Fruit fly (Drosophila melanogaster) whole organism, adult: ENCODE results near the gene CG12219.

Experiments
- CG11617 ChIP-seq: fragments of 200-800 bp; sonication (Bioruptor generic); optimal IDR thresholded peaks from 2 replicates; lab custom pipeline; 2017; ENCODE audit warnings: mild to moderate bottlenecking, missing biosample characterization, missing genetic modification reagents, missing genetic modification characterization
- CG12768 ChIP-seq: fragments of 200-800 bp; sonication (Bioruptor generic); optimal IDR thresholded peaks from 2 replicates; lab custom pipeline; 2017; ENCODE audit warnings: missing biosample characterization, missing genetic modification characterization, mild to moderate bottlenecking, moderate library complexity, missing genetic modification reagents
- CG14711 ChIP-seq: fragments of 200-800 bp; sonication (Bioruptor generic); optimal IDR thresholded peaks from 2 replicates; lab custom pipeline; 2018; ENCODE audit warnings: missing biosample characterization, mild to moderate bottlenecking, missing genetic modification characterization, moderate library complexity
- CG1620 ChIP-seq: fragments of 200-800 bp; sonication (Bioruptor generic); optimal IDR thresholded peaks from 2 replicates; lab custom pipeline; 2016; ENCODE audit warnings: missing biosample characterization, missing genetic modification characterization
- CG33017 ChIP-seq: fragments of 200-800 bp; sonication (Bioruptor generic); optimal IDR thresholded peaks from 2 replicates; lab custom pipeline; 2018; ENCODE audit warnings: missing biosample characterization, mild to moderate bottlenecking, missing genetic modification characterization, moderate library complexity
- CG5204 ChIP-seq: fragments of 200-800 bp; sonication (Bioruptor generic); optimal IDR thresholded peaks from 2 replicates; lab custom pipeline; 2016; ENCODE audit warnings: missing biosample characterization, missing genetic modification characterization
- CG7045 ChIP-seq: fragments of 200-800 bp; sonication (Bioruptor generic); optimal IDR thresholded peaks from 2 replicates; lab custom pipeline; 2017; ENCODE audit warnings: missing biosample characterization, mild to moderate bottlenecking, missing genetic modification characterization
- CG7101 ChIP-seq: fragments of 200-800 bp; sonication (Bioruptor generic); optimal IDR thresholded peaks from 2 replicates; lab custom pipeline; 2018; ENCODE audit warnings: missing biosample characterization, mild to moderate bottlenecking, missing genetic modification characterization, moderate library complexity
- Clk ChIP-seq: fragments of 200-800 bp; sonication (Bioruptor generic); optimal IDR thresholded peaks from 2 replicates; lab custom pipeline; 2017; ENCODE audit warnings: missing biosample characterization, missing genetic modification characterization
- Crg-1 ChIP-seq: fragments of 200-800 bp; sonication (Bioruptor generic); optimal IDR thresholded peaks from 2 replicates; lab custom pipeline; 2016; ENCODE audit warnings: missing biosample characterization, missing genetic modification characterization
- Hr96 ChIP-seq: fragments of 200-800 bp; sonication (Bioruptor generic); optimal IDR thresholded peaks from 2 replicates; lab custom pipeline; 2016; ENCODE audit warnings: missing biosample characterization, missing genetic modification characterization
- Mnt ChIP-seq: fragments of 200-800 bp; sonication (Bioruptor generic); optimal IDR thresholded peaks from 2 replicates; lab custom pipeline; 2016; ENCODE audit warnings: missing biosample characterization, mild to moderate bottlenecking, missing genetic modification characterization
- bab1 ChIP-seq: fragments of 200-800 bp; sonication (Bioruptor generic); optimal IDR thresholded peaks from 3 replicates; lab custom pipeline; 2019; ENCODE audit warnings: missing biosample characterization, mild to moderate bottlenecking, missing genetic modification characterization, moderate library complexity
- cic ChIP-seq: fragments of 200-800 bp; sonication (Bioruptor generic); optimal IDR thresholded peaks from 2 replicates; lab custom pipeline; 2017; ENCODE audit warnings: missing biosample characterization, mild to moderate bottlenecking, missing genetic modification characterization, moderate library complexity
- cnc ChIP-seq, 2 experiments: fragments of >200 bp; optimal IDR thresholded peaks; 2 replicates each; lab custom pipeline; 2017
- kay ChIP-seq: fragments of 200-800 bp; sonication (Bioruptor generic); peaks from one replicate; lab custom pipeline; 2016; ENCODE audit warnings: missing biosample characterization, missing genetic modification characterization, borderline replicate concordance
- ovo ChIP-seq: fragments of 200-800 bp; sonication (Bioruptor generic); optimal IDR thresholded peaks from 2 replicates; lab custom pipeline; 2016; ENCODE audit warnings: missing biosample characterization, missing genetic modification characterization
- pad ChIP-seq: fragments of 200-800 bp; sonication (Bioruptor generic); optimal IDR thresholded peaks from 3 replicates; lab custom pipeline; 2017; ENCODE audit warnings: missing biosample characterization, missing genetic modification characterization, mild to moderate bottlenecking, moderate library complexity, missing genetic modification reagents
- tj ChIP-seq: fragments of 200-800 bp; sonication (Bioruptor generic); optimal IDR thresholded peaks from 3 replicates; lab custom pipeline; 2017; ENCODE audit warnings: missing biosample characterization, mild to moderate bottlenecking, missing genetic modification characterization, moderate library complexity
- toe ChIP-seq: fragments of 200-800 bp; sonication (Bioruptor generic); optimal IDR thresholded peaks from 2 replicates; lab custom pipeline; 2016; ENCODE audit warnings: missing biosample characterization, missing genetic modification characterization

Gene CG12219

dm6 chrX:6276590-6276989 is 24.5 kb downstream of the CG12219 start, which contains the start of gene CG3566:
TSS of gene CG3566 (minus strand) at chrX:6276724.
- TF ChIP-seq Crg-1 (GFP tag; lab: Kevin White, UChicago): no peak
- TF ChIP-seq cnc (optimal IDR thresholded peaks at IDR 0.05; lab: Kevin White, UChicago): no peak
- TF ChIP-seq CG11617: no peak
- TF ChIP-seq kay (GFP tag; lab: Kevin White, UChicago): peak; percentile 55
- no peak for TF ChIP-seq toe
- TF ChIP-seq tj: peak; percentile 17
- TF ChIP-seq CG12768 (GFP tag; lab: Kevin White, UChicago): no peak
- TF ChIP-seq Clk (GFP tag; lab: Kevin White, UChicago): no peak
- no peak for TF ChIP-seq pad
- TF ChIP-seq Hr96 (GFP tag; lab: Kevin White, UChicago): no peak
- TF ChIP-seq Mnt (GFP tag; lab: Kevin White, UChicago): peak; percentile 48
- TF ChIP-seq CG33017 (tag; lab: Kevin White, UChicago): no peak
- TF ChIP-seq CG7045 (GFP tag; lab: Kevin White, UChicago): no peak
- TF ChIP-seq ovo (GFP tag; lab: Kevin White, UChicago): peak; percentile 11
- TF ChIP-seq bab1: peak; percentile 47
- no peak for TF ChIP-seq CG7101 (tag; lab: Kevin White, UChicago)
- no peak for TF ChIP-seq CG1620 (GFP tag; lab: Kevin White, UChicago)
- TF ChIP-seq CG5204 (GFP tag; lab: Kevin White, UChicago): no peak
- peak; percentile 3 for TF ChIP-seq CG14711 (tag; lab: Kevin White, UChicago)
- no peak for TF ChIP-seq cic (GFP tag; lab: Kevin White, UChicago)

DNA sequence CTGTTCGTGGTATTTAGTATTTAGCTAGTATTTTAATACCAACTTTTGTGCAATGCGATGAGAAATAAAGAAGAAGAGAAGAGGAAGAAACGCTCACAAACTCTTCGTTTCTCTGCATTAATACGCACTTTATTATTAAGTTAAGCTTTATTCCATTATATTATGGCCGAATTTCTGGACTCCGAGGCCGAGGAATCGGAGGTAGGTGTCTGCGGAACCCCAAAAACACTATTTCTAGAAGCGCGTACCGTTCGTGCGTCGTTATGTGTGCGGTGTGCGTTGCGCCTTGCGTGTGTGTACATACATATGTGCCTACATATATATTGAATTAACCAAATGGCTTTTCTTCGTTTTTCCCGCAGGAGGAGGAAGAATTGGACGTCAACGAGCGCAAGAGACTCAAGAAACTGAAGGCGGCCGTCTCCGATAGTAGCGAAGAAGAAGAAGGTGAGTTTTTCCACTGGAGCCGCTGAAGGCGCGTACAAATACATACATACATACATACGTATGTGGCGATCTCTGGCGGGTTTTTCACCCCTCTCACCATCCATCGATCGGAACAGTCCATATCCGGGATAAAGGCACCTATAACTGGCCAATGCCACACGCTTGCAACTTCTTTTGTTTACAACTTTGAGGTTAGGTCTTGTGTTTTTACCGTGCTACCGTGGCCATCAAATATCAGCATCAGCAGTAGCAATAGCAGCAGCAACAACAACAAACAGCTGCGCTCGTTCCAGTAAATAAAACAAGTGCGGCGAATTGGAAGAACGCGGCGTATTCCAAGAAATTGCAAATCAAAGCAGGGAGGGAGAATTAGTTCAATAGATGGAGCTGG is 33.1 kb downstream of the CG12219 start, which contains the start of gene Spt6:
Spt6 (plus strand) TSS at position 53 of the 838 bp plus-strand sequence.
- no peak for TF ChIP-seq CG5204 (GFP tag; lab: Kevin White, UChicago)
- TF ChIP-seq tj: peak; percentile 87

dm6 chrX:6267187-6267711 is 33.8 kb downstream of the CG12219 start, which contains the start of gene schlank:
TSS of gene schlank (minus strand) at chrX:6267228.
- TF ChIP-seq CG1620 (GFP tag; lab: Kevin White, UChicago): peak; percentile 33
- no peak for TF ChIP-seq Mnt (GFP tag; lab: Kevin White, UChicago)
- peak; percentile 25 for TF ChIP-seq pad
- TF ChIP-seq ovo (GFP tag; lab: Kevin White, UChicago): peak; percentile 30
- no peak for TF ChIP-seq Clk (GFP tag; lab: Kevin White, UChicago)
- TF ChIP-seq CG5204 (GFP tag; lab: Kevin White, UChicago): no peak
- no peak for TF ChIP-seq cic (GFP tag; lab: Kevin White, UChicago)
- TF ChIP-seq toe: peak; percentile 67
- peak; percentile 36 for TF ChIP-seq CG12768 (GFP tag; lab: Kevin White, UChicago)
- no peak for TF ChIP-seq cnc (optimal IDR thresholded peaks at IDR 0.05; lab: Kevin White, UChicago)
- TF ChIP-seq tj: no peak
- TF ChIP-seq CG7045 (GFP tag; lab: Kevin White, UChicago): no peak
- TF ChIP-seq CG11617: peak; percentile 44
- TF ChIP-seq Hr96 (GFP tag; lab: Kevin White, UChicago): no peak
- peak; percentile 46 for TF ChIP-seq CG7101 (tag; lab: Kevin White, UChicago)
- TF ChIP-seq CG14711 (tag; lab: Kevin White, UChicago): no peak
- TF ChIP-seq bab1: no peak
- TF ChIP-seq CG33017 (tag; lab: Kevin White, UChicago): no peak
- peak; percentile 43 for TF ChIP-seq Crg-1 (GFP tag; lab: Kevin White, UChicago)
- TF ChIP-seq kay (GFP tag; lab: Kevin White, UChicago): no peak

dm6 chrX:6266092-6266491 is 35.0 kb downstream of the CG12219 start:
- no peak for TF ChIP-seq CG11617
- TF ChIP-seq pad: peak; percentile 60
- no peak for TF ChIP-seq toe
- TF ChIP-seq Clk (GFP tag; lab: Kevin White, UChicago): no peak

DNA sequence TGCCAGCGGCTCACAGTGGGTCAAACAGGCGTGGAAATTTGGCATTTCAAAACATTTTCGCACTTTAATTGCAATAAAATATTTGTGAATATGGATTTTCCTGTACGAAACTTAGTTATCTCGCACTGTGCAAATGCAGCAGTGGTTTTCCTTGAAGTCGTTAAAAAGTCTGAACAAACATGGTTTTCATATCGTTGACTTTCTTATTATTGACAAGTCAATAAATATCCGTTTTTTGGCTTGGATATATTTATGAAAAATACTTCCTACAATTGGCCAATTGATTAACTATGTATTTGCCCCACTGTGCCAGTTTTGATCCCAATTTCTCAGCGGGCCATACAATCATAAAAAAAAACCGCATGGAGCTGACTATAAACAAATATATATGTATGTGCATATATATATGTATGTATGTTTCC is 35.6 kb downstream of the CG12219 start:
- TF ChIP-seq cic (GFP tag; lab: Kevin White, UChicago): no peak
- peak; percentile 60 for TF ChIP-seq CG5204 (GFP tag; lab: Kevin White, UChicago)
- TF ChIP-seq Mnt (GFP tag; lab: Kevin White, UChicago): peak; percentile 78
- TF ChIP-seq CG7045 (GFP tag; lab: Kevin White, UChicago): peak; percentile 69
- TF ChIP-seq CG11617: peak; percentile 93
- no peak for TF ChIP-seq cnc (optimal IDR thresholded peaks at IDR 0.05; lab: Kevin White, UChicago)
- TF ChIP-seq Crg-1 (GFP tag; lab: Kevin White, UChicago): peak; percentile 84
- TF ChIP-seq CG1620 (GFP tag; lab: Kevin White, UChicago): peak; percentile 86
- peak; percentile 62 for TF ChIP-seq pad
- TF ChIP-seq toe: peak; percentile 45
- no peak for TF ChIP-seq kay (GFP tag; lab: Kevin White, UChicago)
- TF ChIP-seq CG14711 (tag; lab: Kevin White, UChicago): peak; percentile 79
- peak; percentile 68 for TF ChIP-seq CG33017 (tag; lab: Kevin White, UChicago)
- TF ChIP-seq Hr96 (GFP tag; lab: Kevin White, UChicago): no peak
- TF ChIP-seq bab1: peak; percentile 95
- peak; percentile 48 for TF ChIP-seq Clk (GFP tag; lab: Kevin White, UChicago)
- TF ChIP-seq CG7101 (tag; lab: Kevin White, UChicago): peak; percentile 86
- TF ChIP-seq tj: peak; percentile 72
- peak; percentile 56 for TF ChIP-seq ovo (GFP tag; lab: Kevin White, UChicago)
- TF ChIP-seq CG12768 (GFP tag; lab: Kevin White, UChicago): peak; percentile 41
